Worm (Caenorhabditis elegans) whole organism, L4 larva: ENCODE data around the gene hlh-12.

Experiments
- F26F4.8 ChIP-seq: fragments of 200-800 bp; sonication (Bioruptor generic); conservative IDR thresholded peaks from 2 replicates; pipeline ENCODE4 v1.3.6; 2022; ENCODE audit warnings: missing genetic modification characterization, missing compliant biosample characterization
- F49E8.2 ChIP-seq: sonication (generic microtip); optimal IDR thresholded peaks from 2 replicates; lab custom pipeline; 2016; ENCODE audit warnings: missing compliant biosample characterization, mild to moderate bottlenecking, missing genetic modification characterization, borderline replicate concordance
- T26A8.4 ChIP-seq: fragments of 200-800 bp; sonication (Bioruptor generic); IDR thresholded peaks from 2 replicates; pipeline ENCODE4 v1.3.6; 2022; ENCODE audit warnings: missing genetic modification characterization, missing compliant biosample characterization
- Y48G9A.11 ChIP-seq: fragments of 200-800 bp; sonication (Bioruptor generic); IDR thresholded peaks from 2 replicates; pipeline ENCODE4 v1.3.6; 2022; ENCODE audit warnings: missing genetic modification reagents, missing genetic modification characterization, missing compliant biosample characterization
- Y5F2A.4 ChIP-seq: fragments of 200-800 bp; sonication (Bioruptor generic); optimal IDR thresholded peaks from 2 replicates; lab custom pipeline; 2018; ENCODE audit warnings: mild to moderate bottlenecking, missing genetic modification characterization, missing compliant biosample characterization
- ZK337.2 ChIP-seq: fragments of 200-800 bp; sonication (Bioruptor generic); IDR thresholded peaks from 2 replicates; pipeline ENCODE4 v1.3.6; 2022; ENCODE audit warnings: missing genetic modification reagents, missing genetic modification characterization, missing compliant biosample characterization
- aha-1 ChIP-seq: fragments of 150-350 bp; peaks from one replicate; lab custom pipeline; 2014; ENCODE audit warnings: missing biosample characterization, missing genetic modification characterization
- ama-1 ChIP-seq: fragments of 150-350 bp; optimal IDR thresholded peaks from 2 replicates; lab custom pipeline; 2014; ENCODE audit warnings: inconsistent platforms, mixed read lengths
- arid-1 ChIP-seq: fragments of 200-800 bp; sonication (Bioruptor generic); conservative IDR thresholded peaks from 2 replicates; pipeline ENCODE4 v1.3.6; 2022; ENCODE audit warnings: missing genetic modification reagents, missing genetic modification characterization, missing compliant biosample characterization
- ceh-44 ChIP-seq: fragments of 200-800 bp; sonication (Bioruptor generic); IDR thresholded peaks from 2 replicates; pipeline ENCODE4 v1.3.6; 2022; ENCODE audit warnings: missing genetic modification reagents, missing genetic modification characterization, missing compliant biosample characterization
- ctbp-1 ChIP-seq: fragments of 200-800 bp; sonication (Bioruptor generic); IDR thresholded peaks from 2 replicates; pipeline ENCODE4 v1.3.6; 2022; ENCODE audit warnings: missing genetic modification reagents, missing genetic modification characterization, missing compliant biosample characterization
- daf-12 ChIP-seq: fragments of 150-350 bp; optimal IDR thresholded peaks from 2 replicates; lab custom pipeline; 2014; ENCODE audit warnings: missing biosample characterization, missing genetic modification reagents, missing genetic modification characterization
- daf-16 ChIP-seq, 3 experiments: sonication (generic microtip); optimal IDR thresholded peaks; 2 replicates each; lab custom pipeline; 2016 to 2017; ENCODE audit warnings: missing genetic modification characterization in 3 of 3, missing genetic modification reagents in 3 of 3, mild to moderate bottlenecking in 2 of 3, missing compliant biosample characterization in 2 of 3, missing biosample characterization in 1 of 3, moderate library complexity in 1 of 3
- daf-8 ChIP-seq: fragments of 200-800 bp; sonication (Bioruptor generic); IDR thresholded peaks from 2 replicates; pipeline ENCODE4 v1.3.6; 2022; ENCODE audit warnings: missing genetic modification characterization, missing compliant biosample characterization
- dmd-6 ChIP-seq: fragments of 200-800 bp; sonication (Bioruptor generic); IDR thresholded peaks from 2 replicates; pipeline ENCODE4 v1.3.6; 2022; ENCODE audit warnings: missing genetic modification reagents, missing genetic modification characterization, missing compliant biosample characterization
- dmd-8 ChIP-seq: fragments of 200-800 bp; sonication (Bioruptor generic); IDR thresholded peaks from 2 replicates; pipeline ENCODE4 v1.3.6; 2022; ENCODE audit warnings: missing genetic modification characterization, missing compliant biosample characterization
- dpl-1 ChIP-seq: fragments of 150-350 bp; optimal IDR thresholded peaks from 2 replicates; lab custom pipeline; 2014; ENCODE audit warnings: missing biosample characterization, missing genetic modification reagents, missing genetic modification characterization
- duxl-1 ChIP-seq: sonication (generic microtip); optimal IDR thresholded peaks from 2 replicates; lab custom pipeline; 2016; ENCODE audit warnings: mild to moderate bottlenecking, missing genetic modification characterization, moderate library complexity, missing compliant biosample characterization; ENCODE audit not compliant: poor library complexity
- fkh-10 ChIP-seq: fragments of 150-350 bp; optimal IDR thresholded peaks from 2 replicates; lab custom pipeline; 2014; ENCODE audit warnings: missing biosample characterization, missing genetic modification reagents, missing genetic modification characterization
- hif-1 ChIP-seq, 2 experiments: sonication (generic microtip); optimal IDR thresholded peaks; 2 replicates each; lab custom pipeline; 2016 to 2017; ENCODE audit warnings: missing compliant biosample characterization in 2 of 2, missing genetic modification characterization in 2 of 2, missing genetic modification reagents in 2 of 2, missing genotype in 2 of 2, mild to moderate bottlenecking in 1 of 2
- hlh-11 ChIP-seq: fragments of 200-800 bp; sonication (Bioruptor generic); optimal IDR thresholded peaks from 2 replicates; lab custom pipeline; 2018; ENCODE audit warnings: mild to moderate bottlenecking, missing genetic modification characterization, missing compliant biosample characterization
- hlh-30 ChIP-seq: sonication (generic microtip); optimal IDR thresholded peaks from 2 replicates; lab custom pipeline; 2017; ENCODE audit warnings: antibody characterized with exemption, mild to moderate bottlenecking, missing genetic modification characterization, missing compliant biosample characterization; ENCODE audit not compliant: insufficient read depth
- hmg-1.1 ChIP-seq: fragments of 200-800 bp; sonication (Bioruptor generic); IDR thresholded peaks from 2 replicates; pipeline ENCODE4 v1.3.6; 2022; ENCODE audit warnings: missing genetic modification reagents, missing genetic modification characterization, missing compliant biosample characterization
- lin-1 ChIP-seq: fragments of 200-800 bp; sonication (Bioruptor generic); IDR thresholded peaks from 2 replicates; pipeline ENCODE4 v1.3.6; 2022; ENCODE audit warnings: missing genetic modification reagents, missing genetic modification characterization, missing compliant biosample characterization
- lin-13 ChIP-seq: fragments of 150-350 bp; optimal IDR thresholded peaks from 2 replicates; lab custom pipeline; 2014; ENCODE audit warnings: missing biosample characterization, missing genetic modification reagents, missing genetic modification characterization
- lin-15B ChIP-seq: fragments of 150-350 bp; sonication (generic microtip); optimal IDR thresholded peaks from 3 replicates; lab custom pipeline; 2014; ENCODE audit warnings: missing biosample characterization, missing genetic modification characterization
- lin-29 ChIP-seq: fragments of 200-800 bp; sonication (Bioruptor generic); IDR thresholded peaks from 2 replicates; pipeline ENCODE4 v1.3.6; 2022; ENCODE audit warnings: missing genetic modification reagents, missing genetic modification characterization, missing compliant biosample characterization
- lin-39 ChIP-seq: fragments of 150-350 bp; optimal IDR thresholded peaks from 2 replicates; lab custom pipeline; 2014; ENCODE audit warnings: missing biosample characterization, missing genetic modification reagents, missing genetic modification characterization
- madf-9 ChIP-seq: fragments of 200-800 bp; sonication (Bioruptor generic); conservative IDR thresholded peaks from 2 replicates; pipeline ENCODE4 v1.3.6; 2022; ENCODE audit warnings: missing genetic modification reagents, missing genetic modification characterization, missing compliant biosample characterization
- mdl-1 ChIP-seq, 2 experiments: fragments of 150-350 bp in 1 of 2; sonication (generic microtip) in 1 of 2; optimal IDR thresholded peaks; 2 replicates each; lab custom pipeline; 2014 to 2017; ENCODE audit warnings: missing biosample characterization in 2 of 2, missing genetic modification characterization in 2 of 2
- mep-1 ChIP-seq: fragments of 150-350 bp; sonication (generic microtip); optimal IDR thresholded peaks from 3 replicates; lab custom pipeline; 2014; ENCODE audit warnings: missing biosample characterization, missing genetic modification characterization
- mes-2 ChIP-seq: sonication (generic microtip); optimal IDR thresholded peaks from 2 replicates; lab custom pipeline; 2016; ENCODE audit warnings: missing genotype, mild to moderate bottlenecking, missing genetic modification characterization, missing compliant biosample characterization; ENCODE audit not compliant: poor library complexity, severe bottlenecking
- nhr-11 ChIP-seq: fragments of 150-350 bp; optimal IDR thresholded peaks from 2 replicates; lab custom pipeline; 2014; ENCODE audit warnings: missing biosample characterization, missing genetic modification characterization
- nhr-42 ChIP-seq: fragments of 200-800 bp; sonication (Bioruptor generic); IDR thresholded peaks from 2 replicates; pipeline ENCODE4 v1.3.6; 2022; ENCODE audit warnings: missing genetic modification characterization, missing compliant biosample characterization
- nhr-77 ChIP-seq: fragments of 150-350 bp; optimal IDR thresholded peaks from 2 replicates; lab custom pipeline; 2014; ENCODE audit warnings: missing biosample characterization, missing genetic modification characterization
- php-3 ChIP-seq: fragments of 200-800 bp; sonication (Bioruptor generic); IDR thresholded peaks from 2 replicates; pipeline ENCODE4 v1.3.6; 2022; ENCODE audit warnings: missing genetic modification reagents, missing genetic modification characterization, missing compliant biosample characterization
- pqm-1 ChIP-seq: sonication (generic microtip); optimal IDR thresholded peaks from 2 replicates; lab custom pipeline; 2017; ENCODE audit warnings: missing biosample characterization, missing genetic modification characterization
- rbr-2 ChIP-seq: sonication (generic microtip); optimal IDR thresholded peaks from 2 replicates; lab custom pipeline; 2016; ENCODE audit warnings: missing genotype, missing genetic modification characterization, missing compliant biosample characterization
- skn-1 ChIP-seq: fragments of 150-350 bp; optimal IDR thresholded peaks from 2 replicates; lab custom pipeline; 2014; ENCODE audit warnings: missing biosample characterization, missing genetic modification characterization
- spr-3 ChIP-seq: fragments of 200-800 bp; sonication (Bioruptor generic); optimal IDR thresholded peaks from 2 replicates; lab custom pipeline; 2018; ENCODE audit warnings: mild to moderate bottlenecking, missing genetic modification characterization, missing compliant biosample characterization
- tag-97 ChIP-seq: fragments of 200-800 bp; sonication (Bioruptor generic); IDR thresholded peaks from 2 replicates; pipeline ENCODE4 v1.3.6; 2022; ENCODE audit warnings: missing genetic modification characterization, missing compliant biosample characterization
- unc-39 ChIP-seq: sonication (generic microtip); optimal IDR thresholded peaks from 2 replicates; lab custom pipeline; 2017; ENCODE audit warnings: missing biosample characterization, missing genetic modification characterization
- vab-7 ChIP-seq: fragments of 200-800 bp; sonication (Bioruptor generic); IDR thresholded peaks from 2 replicates; pipeline ENCODE4 v1.3.6; 2022; ENCODE audit warnings: missing genetic modification reagents, missing genetic modification characterization, missing compliant biosample characterization
- zfp-2 ChIP-seq: sonication (generic microtip); optimal IDR thresholded peaks from 2 replicates; lab custom pipeline; 2016; ENCODE audit warnings: mild to moderate bottlenecking, missing genetic modification characterization, missing compliant biosample characterization
- ztf-7 ChIP-seq: fragments of 150-350 bp; optimal IDR thresholded peaks from 2 replicates; lab custom pipeline; 2014; ENCODE audit warnings: missing biosample characterization, missing genetic modification characterization

Gene hlh-12

DNA sequence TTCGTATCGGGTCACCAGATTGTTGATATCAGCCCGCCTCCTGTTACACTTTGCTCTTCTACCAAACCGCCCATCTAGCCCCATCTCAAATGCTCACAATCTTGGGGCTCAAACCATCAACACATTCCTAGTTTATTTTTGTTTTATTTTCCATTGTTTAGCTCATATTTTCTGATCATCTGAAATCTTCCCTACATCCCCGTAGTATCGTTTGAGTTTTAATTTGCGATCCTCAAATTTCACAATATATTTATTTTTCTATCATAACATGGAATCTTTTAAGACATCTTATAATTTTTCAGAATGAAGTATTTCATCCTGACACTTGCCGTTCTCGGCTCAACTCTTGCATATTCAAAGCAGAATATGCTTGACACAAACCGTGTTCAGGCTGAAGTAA, 2.4 kb downstream of the hlh-12 start, which contains the start of gene spp-10:
spp-10 (plus strand) TSS at position 301 of the 400 bp plus-strand sequence.
- TF ChIP-seq daf-16 (GFP tag; optimal IDR thresholded peaks at IDR 0.05; lab: Kevin White, UChicago) (peak in 1 of 2 experiments; percentile 3), daf-16 (tag; optimal IDR thresholded peaks at IDR 0.05; lab: Kevin White, UChicago) (no peak), lin-39 (tag; lab: Kevin White, UChicago) (no peak), ztf-7 (no peak), dmd-6 (GFP tag; lab: Robert Waterston, UW) (no peak), rbr-2 (tag; lab: Kevin White, UChicago) (no peak)

- TF ChIP-seq aha-1 (tag; lab: Kevin White, UChicago) (no peak), nhr-77 (tag; lab: Kevin White, UChicago) (no peak), skn-1 (tag; lab: Kevin White, UChicago) (no peak), daf-16 (GFP tag; optimal IDR thresholded peaks at IDR 0.05; lab: Kevin White, UChicago) (peak in 1 of 2 experiments; percentile 14), daf-16 (tag; optimal IDR thresholded peaks at IDR 0.05; lab: Kevin White, UChicago) (no peak), daf-12 (tag; lab: Kevin White, UChicago) (no peak), ama-1 (no peak), Y48G9A.11 (GFP tag; lab: Robert Waterston, UW) (no peak), F49E8.2 (tag; lab: Kevin White, UChicago) (no peak), nhr-42 (no peak), duxl-1 (tag; lab: Kevin White, UChicago) (no peak), mes-2 (tag; lab: Kevin White, UChicago) (no peak), hlh-11 (peak; percentile 8), lin-13 (GFP tag; lab: Kevin White, UChicago) (no peak), dpl-1 (GFP tag; lab: Kevin White, UChicago) (no peak), nhr-11 (tag; lab: Kevin White, UChicago) (peak; percentile 30), lin-1 (GFP tag; lab: Robert Waterston, UW) (no peak), lin-15B (tag; lab: Kevin White, UChicago) (no peak), tag-97 (GFP tag; lab: Robert Waterston, UW) (no peak), madf-9 (GFP tag; lab: Robert Waterston, UW) (no peak), pqm-1 (tag; lab: Kevin White, UChicago) (no peak), ceh-44 (GFP tag; lab: Robert Waterston, UW) (no peak), hmg-1.1 (GFP tag; lab: Robert Waterston, UW) (0 out of 2 replicates have a peak, but pooled peaks have one; percentile 20), mdl-1 (tag; optimal IDR thresholded peaks at IDR 0.05; lab: Kevin White, UChicago) (no peak), unc-39 (no peak), zfp-2 (tag; lab: Kevin White, UChicago) (no peak)
- TF ChIP-seq, all 104 proteins: peak for 4
These were observed 3.1 kb downstream of the hlh-12 start for ce11 chrIV:8476166-8476565.

DNA sequence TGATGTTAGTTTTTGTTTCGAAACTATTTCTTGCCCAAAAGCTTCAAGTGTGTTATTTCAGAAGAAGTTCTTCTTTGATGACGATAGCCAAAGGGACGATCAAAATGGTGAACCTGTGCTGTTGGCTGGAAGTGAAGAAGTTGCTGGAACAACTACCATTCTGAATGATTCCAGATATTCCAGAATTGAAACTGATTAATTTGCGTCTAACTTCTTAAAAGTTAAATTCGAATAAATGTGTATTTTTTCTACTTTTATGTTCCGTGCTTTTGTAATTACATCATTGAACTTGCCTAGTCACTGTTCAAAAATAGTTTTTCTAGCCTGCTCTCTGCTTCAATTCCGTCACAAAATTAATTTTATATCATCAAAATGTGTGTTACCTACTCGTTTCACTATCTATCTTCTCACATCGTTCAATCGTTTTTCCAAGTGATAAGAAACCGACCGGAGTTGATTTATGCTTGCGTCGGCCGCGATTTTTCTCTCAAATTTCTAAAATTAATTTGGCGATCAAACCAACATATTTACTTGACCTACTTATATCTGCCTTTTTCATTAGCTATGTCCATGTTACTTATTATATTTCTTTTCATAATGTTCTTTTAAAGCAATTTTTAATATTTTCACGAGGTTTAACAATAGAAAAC, 4.1 kb downstream of the hlh-12 start:
- no peak for TF ChIP-seq daf-8 (GFP tag; lab: Robert Waterston, UW)
- no peak for TF ChIP-seq ctbp-1
- no peak for TF ChIP-seq mep-1 (tag; lab: Kevin White, UChicago)
- no peak for TF ChIP-seq hmg-1.1 (GFP tag; lab: Robert Waterston, UW)
- no peak for TF ChIP-seq ZK337.2 (GFP tag; lab: Robert Waterston, UW)
- no peak for TF ChIP-seq vab-7 (GFP tag; lab: Robert Waterston, UW)
- no peak for TF ChIP-seq F26F4.8
- no peak for TF ChIP-seq T26A8.4
- TF ChIP-seq dmd-6 (GFP tag; lab: Robert Waterston, UW): peak; percentile 57; the same call in 1 of the 2 replicates
- no peak for TF ChIP-seq dmd-8 (GFP tag; lab: Robert Waterston, UW)
- TF ChIP-seq hlh-11: peak; percentile 47
- no peak for TF ChIP-seq hlh-30 (tag; lab: Kevin White, UChicago)
- no peak for TF ChIP-seq lin-29 (GFP tag; lab: Robert Waterston, UW)
- peak; percentile 73 for TF ChIP-seq php-3 (GFP tag; lab: Robert Waterston, UW)
- TF ChIP-seq fkh-10 (GFP tag; lab: Kevin White, UChicago): no peak
- peak; percentile 26 for TF ChIP-seq nhr-77 (tag; lab: Kevin White, UChicago)
- TF ChIP-seq lin-15B (tag; lab: Kevin White, UChicago): no peak
- TF ChIP-seq spr-3 (GFP tag; lab: Kevin White, UChicago): no peak
- no peak for TF ChIP-seq ztf-7
- no peak for TF ChIP-seq Y5F2A.4 (GFP tag; lab: Kevin White, UChicago)
- TF ChIP-seq madf-9 (GFP tag; lab: Robert Waterston, UW): no peak
- no peak for TF ChIP-seq hif-1 (tag; optimal IDR thresholded peaks at IDR 0.05; lab: Kevin White, UChicago)
- no peak for TF ChIP-seq arid-1 (GFP tag; lab: Robert Waterston, UW)
